Fruit fly (Drosophila melanogaster) whole organism, embryonic: ENCODE data around the gene Z600.

Source experiments
- Antp ChIP-seq: fragments of 200-800 bp; sonication (Bioruptor generic); optimal IDR thresholded peaks from 3 replicates; lab custom pipeline; 2016; ENCODE audit warnings: missing biosample characterization, missing genetic modification characterization
- Blimp-1 ChIP-seq: fragments of 200-800 bp; sonication (Bioruptor generic); optimal IDR thresholded peaks from 3 replicates; lab custom pipeline; 2018; ENCODE audit warnings: missing biosample characterization, missing genetic modification characterization, mild to moderate bottlenecking, moderate library complexity, missing genetic modification reagents
- CG10654 ChIP-seq: fragments of 200-800 bp; sonication (Bioruptor generic); optimal IDR thresholded peaks from 2 replicates; lab custom pipeline; 2016; ENCODE audit warnings: missing biosample characterization, missing genetic modification characterization
- CG14441 ChIP-seq: fragments of 200-800 bp; sonication (Bioruptor generic); IDR thresholded peaks from 2 replicates; pipeline ENCODE4 v1.3.6; 2022; ENCODE audit warnings: missing biosample characterization, missing genetic modification characterization
- CG14710 ChIP-seq: fragments of 200-800 bp; sonication (Bioruptor generic); optimal IDR thresholded peaks from 3 replicates; lab custom pipeline; 2019; ENCODE audit warnings: missing biosample characterization, mild to moderate bottlenecking, missing genetic modification characterization, moderate library complexity
- CG17186 ChIP-seq: fragments of 200-800 bp; sonication (Bioruptor generic); optimal IDR thresholded peaks from 3 replicates; lab custom pipeline; 2017; ENCODE audit warnings: missing biosample characterization, missing genetic modification reagents, missing genetic modification characterization
- CG18619 ChIP-seq: fragments of 200-800 bp; sonication (Bioruptor generic); optimal IDR thresholded peaks from 3 replicates; lab custom pipeline; 2017; ENCODE audit warnings: missing biosample characterization, mild to moderate bottlenecking, missing genetic modification characterization
- CG2199 ChIP-seq: fragments of 200-800 bp; sonication (Bioruptor generic); IDR thresholded peaks from 3 replicates; pipeline ENCODE4 v1.3.6; 2022; ENCODE audit warnings: missing biosample characterization, missing genetic modification characterization
- CG2202 ChIP-seq: fragments of 200-800 bp; sonication (Bioruptor generic); optimal IDR thresholded peaks from 2 replicates; lab custom pipeline; 2018; ENCODE audit warnings: missing biosample characterization, mild to moderate bottlenecking, missing genetic modification characterization
- CG2678 ChIP-seq: fragments of 200-800 bp; sonication (Bioruptor generic); optimal IDR thresholded peaks from 3 replicates; lab custom pipeline; 2019; ENCODE audit warnings: missing biosample characterization, mild to moderate bottlenecking, missing genetic modification characterization, moderate library complexity
- CG31224 ChIP-seq: fragments of 200-800 bp; sonication (Bioruptor generic); IDR thresholded peaks from 2 replicates; pipeline ENCODE4 v1.3.6; 2022; ENCODE audit warnings: missing biosample characterization, missing genetic modification characterization
- CG31388 ChIP-seq: fragments of 200-800 bp; sonication (Bioruptor generic); optimal IDR thresholded peaks from 2 replicates; lab custom pipeline; 2016; ENCODE audit warnings: missing biosample characterization, missing genetic modification characterization
- CG34224 ChIP-seq: fragments of 200-800 bp; sonication (Bioruptor generic); IDR thresholded peaks from 3 replicates; pipeline ENCODE4 v1.3.6; 2022; ENCODE audit warnings: missing biosample characterization, missing genetic modification characterization; ENCODE audit not compliant: partially characterized antibody
- CG34376 ChIP-seq: fragments of 200-800 bp; sonication (Bioruptor generic); optimal IDR thresholded peaks from 2 replicates; lab custom pipeline; 2018; ENCODE audit warnings: missing biosample characterization, mild to moderate bottlenecking, missing genetic modification characterization
- CG34422 ChIP-seq: fragments of 200-800 bp; sonication (Bioruptor generic); IDR thresholded peaks from 3 replicates; pipeline ENCODE4 v1.3.6; 2022; ENCODE audit warnings: missing biosample characterization, missing genetic modification characterization
- CG3838 ChIP-seq: fragments of 200-800 bp; sonication (Bioruptor generic); optimal IDR thresholded peaks from 3 replicates; lab custom pipeline; 2016; ENCODE audit warnings: missing biosample characterization, missing genetic modification characterization
- CG4360 ChIP-seq: fragments of 200-800 bp; sonication (Bioruptor generic); IDR thresholded peaks from 2 replicates; pipeline ENCODE4 v1.3.6; 2022; ENCODE audit warnings: missing biosample characterization, missing genetic modification characterization
- CG4617 ChIP-seq: fragments of 200-800 bp; sonication (Bioruptor generic); optimal IDR thresholded peaks from 3 replicates; lab custom pipeline; 2016; ENCODE audit warnings: missing biosample characterization, missing genetic modification characterization, borderline replicate concordance
- CG6765 ChIP-seq: fragments of 200-800 bp; sonication (Bioruptor generic); optimal IDR thresholded peaks from 3 replicates; lab custom pipeline; 2017; ENCODE audit warnings: missing biosample characterization, mild to moderate bottlenecking, missing genetic modification characterization
- CG6813 ChIP-seq: fragments of 200-800 bp; sonication (Bioruptor generic); optimal IDR thresholded peaks from 2 replicates; lab custom pipeline; 2017; ENCODE audit warnings: missing biosample characterization, missing genetic modification characterization, mild to moderate bottlenecking, moderate library complexity, missing genetic modification reagents
- CG7745 ChIP-seq: fragments of 200-800 bp; sonication (Bioruptor generic); optimal IDR thresholded peaks from 2 replicates; lab custom pipeline; 2018; ENCODE audit warnings: missing biosample characterization, mild to moderate bottlenecking, missing genetic modification characterization, moderate library complexity
- CG9797 ChIP-seq: fragments of 200-800 bp; sonication (Bioruptor generic); optimal IDR thresholded peaks from 3 replicates; lab custom pipeline; 2018; ENCODE audit warnings: missing biosample characterization, mild to moderate bottlenecking, missing genetic modification characterization
- Deaf1 ChIP-seq: fragments of 200-800 bp; optimal IDR thresholded peaks from 3 replicates; lab custom pipeline; 2019; ENCODE audit warnings: missing biosample characterization, mild to moderate bottlenecking, missing genetic modification characterization, moderate library complexity
- HLHmδ ChIP-seq: fragments of 200-800 bp; sonication (Bioruptor generic); optimal IDR thresholded peaks from 2 replicates; lab custom pipeline; 2018; ENCODE audit warnings: missing biosample characterization, mild to moderate bottlenecking, missing genetic modification characterization, moderate library complexity
- Hmx ChIP-seq: fragments of 200-800 bp; sonication (Bioruptor generic); optimal IDR thresholded peaks from 2 replicates; lab custom pipeline; 2016; ENCODE audit warnings: missing biosample characterization, missing genetic modification characterization
- Hr78 ChIP-seq, 2 experiments: fragments of 200-800 bp in 1 of 2; fragments of >200 bp in 1 of 2; sonication (Bioruptor generic) in 1 of 2; optimal IDR thresholded peaks; 2 replicates each; lab custom pipeline; 2017 to 2019; ENCODE audit warnings: missing biosample characterization in 2 of 2, missing genetic modification characterization in 2 of 2, mild to moderate bottlenecking in 1 of 2, moderate library complexity in 1 of 2
- Lhr ChIP-seq: fragments of 200-800 bp; sonication (Bioruptor generic); optimal IDR thresholded peaks from 3 replicates; lab custom pipeline; 2017; ENCODE audit warnings: mild to moderate bottlenecking, missing biosample characterization, missing genetic modification reagents, missing genetic modification characterization
- Pdp1 ChIP-seq, 2 experiments: fragments of 200-800 bp; sonication (Bioruptor generic); optimal IDR thresholded peaks; 3 replicates each; lab custom pipeline; 2016; ENCODE audit warnings: missing biosample characterization in 2 of 2, missing genetic modification characterization in 2 of 2, mild to moderate bottlenecking in 1 of 2, moderate library complexity in 1 of 2
- Stat92E ChIP-seq, 3 experiments: fragments of >200 bp in 2 of 3; fragments of 200-800 bp in 1 of 3; sonication (Bioruptor generic) in 1 of 3; optimal IDR thresholded peaks; 2 replicates each; lab custom pipeline; 2017 to 2019; ENCODE audit warnings: missing biosample characterization in 3 of 3, missing genetic modification characterization in 3 of 3, mild to moderate bottlenecking in 1 of 3, moderate library complexity in 1 of 3
- bowl ChIP-seq: fragments of 200-800 bp; sonication (Bioruptor generic); IDR thresholded peaks from 2 replicates; pipeline ENCODE4 v1.3.6; 2022; ENCODE audit warnings: missing biosample characterization, missing genetic modification characterization
- btn ChIP-seq: fragments of 200-800 bp; sonication (Bioruptor generic); optimal IDR thresholded peaks from 2 replicates; lab custom pipeline; 2016; ENCODE audit warnings: missing biosample characterization, missing genetic modification characterization
- cas ChIP-seq: fragments of 200-800 bp; sonication (Bioruptor generic); IDR thresholded peaks from 2 replicates; pipeline ENCODE4 v1.3.6; 2022; ENCODE audit warnings: missing biosample characterization, missing genetic modification characterization
- chinmo ChIP-seq: fragments of 200-800 bp; sonication (Bioruptor generic); IDR thresholded peaks from 4 replicates; pipeline ENCODE4 v1.3.6; 2022; ENCODE audit warnings: missing biosample characterization, missing genetic modification characterization; ENCODE audit not compliant: partially characterized antibody
- cwo ChIP-seq: fragments of 200-800 bp; sonication (Bioruptor generic); optimal IDR thresholded peaks from 3 replicates; lab custom pipeline; 2017; ENCODE audit warnings: missing biosample characterization, missing genetic modification characterization, mild to moderate bottlenecking, moderate library complexity, missing genetic modification reagents
- hbn ChIP-seq: fragments of 200-800 bp; sonication (Bioruptor generic); IDR thresholded peaks from 2 replicates; pipeline ENCODE4 v1.3.6; 2022; ENCODE audit warnings: missing biosample characterization, missing genetic modification characterization; ENCODE audit not compliant: partially characterized antibody
- jing ChIP-seq: fragments of 200-800 bp; sonication (Bioruptor generic); optimal IDR thresholded peaks from 2 replicates; lab custom pipeline; 2018; ENCODE audit warnings: missing biosample characterization, mild to moderate bottlenecking, missing genetic modification characterization
- repo ChIP-seq: fragments of 200-800 bp; sonication (Bioruptor generic); optimal IDR thresholded peaks from 2 replicates; lab custom pipeline; 2016; ENCODE audit warnings: missing biosample characterization, missing genetic modification characterization
- sd ChIP-seq: fragments of 200-800 bp; sonication (Bioruptor generic); optimal IDR thresholded peaks from 3 replicates; lab custom pipeline; 2018; ENCODE audit warnings: missing biosample characterization, mild to moderate bottlenecking, missing genetic modification characterization, moderate library complexity
- sens ChIP-seq: fragments of 200-800 bp; sonication (Bioruptor generic); peaks from one replicate; lab custom pipeline; 2016; ENCODE audit warnings: missing biosample characterization, missing genetic modification characterization
- seq ChIP-seq: fragments of 200-800 bp; sonication (Bioruptor generic); IDR thresholded peaks from 2 replicates; pipeline ENCODE4 v1.3.6; 2022; ENCODE audit warnings: missing biosample characterization, missing genetic modification characterization
- sob ChIP-seq: fragments of 200-800 bp; sonication (Bioruptor generic); IDR thresholded peaks from 2 replicates; pipeline ENCODE4 v1.3.6; 2022; ENCODE audit warnings: missing biosample characterization, missing genetic modification characterization
- tna ChIP-seq: fragments of 200-800 bp; sonication (Bioruptor generic); IDR thresholded peaks from 2 replicates; pipeline ENCODE4 v1.3.6; 2022; ENCODE audit warnings: missing biosample characterization, missing genetic modification characterization; ENCODE audit not compliant: partially characterized antibody
- unc-4 ChIP-seq: fragments of 200-800 bp; sonication (Bioruptor generic); IDR thresholded peaks from 2 replicates; pipeline ENCODE4 v1.3.6; 2022; ENCODE audit warnings: missing biosample characterization, missing genetic modification characterization; ENCODE audit not compliant: partially characterized antibody
- vfl ChIP-seq: fragments of 200-800 bp; sonication (Bioruptor generic); optimal IDR thresholded peaks from 2 replicates; lab custom pipeline; 2016; ENCODE audit warnings: missing biosample characterization, missing genetic modification characterization

The Z600 gene

dm6 chr3L:15514814-15515495, 6.1 kb downstream of the Z600 start (continued):
- no peak for TF ChIP-seq bowl (GFP tag; lab: Robert Waterston, UW)
- no peak for TF ChIP-seq CG31388 (GFP tag; lab: Kevin White, UChicago)
- peak; percentile 17 for TF ChIP-seq CG6765
- TF ChIP-seq Stat92E (GFP tag; optimal IDR thresholded peaks at IDR 0.05; lab: Kevin White, UChicago): no peak
- peak in 1 of 2 experiments; percentile 67 for TF ChIP-seq Hr78 (GFP tag; optimal IDR thresholded peaks at IDR 0.05; lab: Kevin White, UChicago)
- TF ChIP-seq cas (GFP tag; lab: Robert Waterston, UW): no peak
- TF ChIP-seq jing (GFP tag; lab: Kevin White, UChicago): no peak
- no peak for TF ChIP-seq btn (GFP tag; lab: Kevin White, UChicago)
- TF ChIP-seq CG4360 (GFP tag; lab: Robert Waterston, UW): peak; percentile 81
- peak in 1 of 2 experiments; percentile 43 for TF ChIP-seq Pdp1 (GFP tag; optimal IDR thresholded peaks at IDR 0.05; lab: Kevin White, UChicago)
- no peak for TF ChIP-seq Blimp-1
- no peak for TF ChIP-seq Antp (GFP tag; lab: Kevin White, UChicago)
- no peak for TF ChIP-seq CG9797
- TF ChIP-seq Hmx (GFP tag; lab: Kevin White, UChicago): no peak
- TF ChIP-seq CG2199 (GFP tag; lab: Robert Waterston, UW): 0 out of 3 replicates have a peak, but pooled peaks have one; percentile 33
- TF ChIP-seq CG4617 (GFP tag; lab: Kevin White, UChicago): no peak
- peak; percentile 19 for TF ChIP-seq CG34376 (GFP tag; lab: Kevin White, UChicago)
- TF ChIP-seq seq (GFP tag; lab: Robert Waterston, UW): no peak
- TF ChIP-seq hbn (GFP tag; lab: Robert Waterston, UW): no peak
- no peak for TF ChIP-seq CG34224 (GFP tag; lab: Robert Waterston, UW)
- TF ChIP-seq sens (GFP tag; lab: Kevin White, UChicago): peak; percentile 37
- TF ChIP-seq CG2678 (tag; lab: Kevin White, UChicago): no peak
- TF ChIP-seq tna (GFP tag; lab: Robert Waterston, UW): no peak
- TF ChIP-seq CG3838 (GFP tag; lab: Kevin White, UChicago): no peak
- no peak for TF ChIP-seq CG18619 (GFP tag; lab: Kevin White, UChicago)
- no peak for TF ChIP-seq sob (GFP tag; lab: Robert Waterston, UW)
- TF ChIP-seq CG31224 (GFP tag; lab: Robert Waterston, UW): no peak
- TF ChIP-seq CG17186 (GFP tag; lab: Kevin White, UChicago): no peak
- TF ChIP-seq repo (GFP tag; lab: Kevin White, UChicago): no peak
- TF ChIP-seq CG14710 (tag; lab: Kevin White, UChicago): no peak
- TF ChIP-seq CG34422: no peak; the same call in 2 of the 3 replicates
- TF ChIP-seq CG14441: no peak
- TF ChIP-seq unc-4: 0 out of 2 replicates have a peak, but pooled peaks have one; percentile 10
- no peak for TF ChIP-seq CG7745 (tag; lab: Kevin White, UChicago)
- TF ChIP-seq Deaf1 (tag; lab: Kevin White, UChicago): no peak
- no peak for TF ChIP-seq HLHmδ
- TF ChIP-seq chinmo: peak; percentile 4; the same call in 2 of the 4 replicates
- TF ChIP-seq CG6813: no peak
- peak; percentile 17 for TF ChIP-seq sd (tag; lab: Kevin White, UChicago)
- TF ChIP-seq Lhr (GFP tag; lab: Kevin White, UChicago): no peak
- no peak for TF ChIP-seq CG10654 (GFP tag; lab: Kevin White, UChicago)
- TF ChIP-seq CG2202 (tag; lab: Kevin White, UChicago): no peak
- no peak for TF ChIP-seq cwo
- TF ChIP-seq vfl (GFP tag; lab: Kevin White, UChicago): no peak
